Worm (Caenorhabditis elegans): ENCODE data around the gene F09E5.7.

- TF ChIP-seq ceh-30 (tag; optimal IDR thresholded peaks at IDR 0.05) (no peak), pha-4 (tag; optimal IDR thresholded peaks at IDR 0.05) (no peak), mec-3 (tag; optimal IDR thresholded peaks at IDR 0.05; ENCODE audit: borderline replicate concordance) (no peak), unc-3 (GFP tag; conservative IDR thresholded peaks at IDR 0.05) (no peak), unc-3 (tag; optimal IDR thresholded peaks at IDR 0.05) (no peak), lim-6 (tag; optimal IDR thresholded peaks at IDR 0.05) (no peak), ama-1 (optimal IDR thresholded peaks at IDR 0.05) (no peak), nhr-232 (tag; optimal IDR thresholded peaks at IDR 0.05) (no peak), npax-4 (tag; optimal IDR thresholded peaks at IDR 0.05) (no peak)
Observed at ce11 chrII:5355384-5355783, 3.5 kb downstream of the F09E5.7 start, which contains the start of gene srg-69.
